Worm (Caenorhabditis elegans) whole organism, L1 larva: Measurements from ENCODE around the gene fbxc-12.

Experiments
- C16A3.4 ChIP-seq: fragments of 150-350 bp; optimal IDR thresholded peaks from 2 replicates; lab custom pipeline; 2014; ENCODE audit warnings: missing biosample characterization, missing genetic modification characterization
- C34B4.2 ChIP-seq: sonication (generic microtip); optimal IDR thresholded peaks from 2 replicates; lab custom pipeline; 2017; ENCODE audit warnings: mild to moderate bottlenecking, missing genetic modification characterization, missing compliant biosample characterization
- F16B12.6 ChIP-seq: fragments of 150-350 bp; optimal IDR thresholded peaks from 2 replicates; lab custom pipeline; 2014; ENCODE audit warnings: missing biosample characterization, missing genetic modification characterization
- Y116A8C.19 ChIP-seq: sonication (generic microtip); optimal IDR thresholded peaks from 2 replicates; lab custom pipeline; 2016; ENCODE audit warnings: missing compliant biosample characterization, missing genetic modification characterization, borderline replicate concordance
- aly-2 ChIP-seq: fragments of 150-350 bp; optimal IDR thresholded peaks from 2 replicates; lab custom pipeline; 2014; ENCODE audit warnings: missing biosample characterization, missing genetic modification characterization
- ama-1 ChIP-seq: fragments of 150-350 bp; optimal IDR thresholded peaks from 2 replicates; lab custom pipeline; 2014
- ceh-8 ChIP-seq: fragments of 200-800 bp; sonication (Bioruptor generic); optimal IDR thresholded peaks from 2 replicates; lab custom pipeline; 2018; ENCODE audit warnings: mild to moderate bottlenecking, missing genetic modification characterization, moderate library complexity, missing compliant biosample characterization
- ceh-82 ChIP-seq, 3 experiments: fragments of 150-350 bp in 1 of 3; sonication (generic microtip) in 2 of 3; optimal IDR thresholded peaks; 2 replicates each; lab custom pipeline; 2014 to 2017; ENCODE audit warnings: missing biosample characterization in 3 of 3, missing genetic modification characterization in 3 of 3
- ceh-88 ChIP-seq: fragments of 200-800 bp; sonication (Bioruptor generic); IDR thresholded peaks from 2 replicates; pipeline ENCODE4 v1.3.6; 2022; ENCODE audit warnings: missing genetic modification characterization, missing compliant biosample characterization
- ces-1 ChIP-seq: fragments of 150-350 bp; optimal IDR thresholded peaks from 2 replicates; lab custom pipeline; 2014; ENCODE audit warnings: missing biosample characterization, missing genetic modification reagents, missing genetic modification characterization
- dpl-1 ChIP-seq, 3 experiments: fragments of 150-350 bp in 2 of 3; sonication (generic microtip) in 1 of 3; optimal IDR thresholded peaks; 2 replicates each; lab custom pipeline; 2014 to 2017; ENCODE audit warnings: missing biosample characterization in 3 of 3, missing genetic modification characterization in 3 of 3, missing genetic modification reagents in 3 of 3
- efl-1 ChIP-seq, 4 experiments: fragments of 150-350 bp; optimal IDR thresholded peaks in 3 of 4; peaks in 1 of 4; 1 replicate in 1 of 4; 2 replicates in 3 of 4; lab custom pipeline; 2014; ENCODE audit warnings: missing biosample characterization in 2 of 4, missing genetic modification characterization in 2 of 4, missing genetic modification reagents in 2 of 4
- efl-3 ChIP-seq: fragments of 200-800 bp; sonication (Bioruptor generic); optimal IDR thresholded peaks from 2 replicates; lab custom pipeline; 2018; ENCODE audit warnings: mild to moderate bottlenecking, missing genetic modification characterization, missing compliant biosample characterization
- elt-2 ChIP-seq: sonication (generic microtip); optimal IDR thresholded peaks from 2 replicates; lab custom pipeline; 2016; ENCODE audit warnings: missing genetic modification characterization, mild to moderate bottlenecking, inconsistent platforms, missing compliant biosample characterization, missing genetic modification reagents
- ets-5 ChIP-seq: fragments of 200-800 bp; sonication (Bioruptor generic); IDR thresholded peaks from 2 replicates; pipeline ENCODE4 v1.3.6; 2022; ENCODE audit warnings: missing genetic modification characterization, missing compliant biosample characterization
- hlh-4 ChIP-seq: sonication (generic microtip); optimal IDR thresholded peaks from 2 replicates; lab custom pipeline; 2016; ENCODE audit warnings: mild to moderate bottlenecking, missing genetic modification characterization, missing compliant biosample characterization
- hpl-2 ChIP-seq: fragments of 150-350 bp; optimal IDR thresholded peaks from 2 replicates; lab custom pipeline; 2014; ENCODE audit warnings: missing biosample characterization, missing genetic modification reagents, missing genetic modification characterization
- irx-1 ChIP-seq: sonication (generic microtip); optimal IDR thresholded peaks from 2 replicates; lab custom pipeline; 2016; ENCODE audit warnings: missing genetic modification characterization, missing compliant biosample characterization
- jun-1 ChIP-seq: fragments of 150-350 bp; optimal IDR thresholded peaks from 2 replicates; lab custom pipeline; 2014; ENCODE audit warnings: missing biosample characterization, missing genetic modification reagents, missing genetic modification characterization
- lin-14 ChIP-seq: fragments of 200-800 bp; sonication (Bioruptor generic); optimal IDR thresholded peaks from 2 replicates; lab custom pipeline; 2018; ENCODE audit warnings: mild to moderate bottlenecking, missing genetic modification characterization, moderate library complexity, missing compliant biosample characterization
- lin-35 ChIP-seq, 2 experiments: fragments of 150-350 bp; optimal IDR thresholded peaks; 2 replicates each; lab custom pipeline; 2014; ENCODE audit warnings: missing biosample characterization in 2 of 2, missing genetic modification characterization in 2 of 2, missing genetic modification reagents in 2 of 2
- lin-39 ChIP-seq: fragments of 150-350 bp; optimal IDR thresholded peaks from 2 replicates; lab custom pipeline; 2014; ENCODE audit warnings: missing biosample characterization, missing genetic modification reagents, missing genetic modification characterization
- lir-3 ChIP-seq: sonication (generic microtip); optimal IDR thresholded peaks from 2 replicates; lab custom pipeline; 2016; ENCODE audit warnings: mild to moderate bottlenecking, missing genetic modification characterization, moderate library complexity, missing compliant biosample characterization; ENCODE audit not compliant: poor library complexity
- lsy-2 ChIP-seq, 2 experiments: fragments of 150-350 bp; optimal IDR thresholded peaks; 2 replicates each; lab custom pipeline; 2014; ENCODE audit warnings: missing biosample characterization in 2 of 2, missing genetic modification characterization in 2 of 2
- mab-9 ChIP-seq: fragments of 200-800 bp; sonication (Bioruptor generic); IDR thresholded peaks from 2 replicates; pipeline ENCODE4 v1.3.6; 2022; ENCODE audit warnings: missing genetic modification reagents, missing genetic modification characterization, missing compliant biosample characterization
- mdl-1 ChIP-seq, 2 experiments: fragments of 150-350 bp; optimal IDR thresholded peaks; 2 replicates each; lab custom pipeline; 2014 to 2017; ENCODE audit warnings: missing biosample characterization in 2 of 2, missing genetic modification characterization in 2 of 2, inconsistent platforms in 1 of 2
- mef-2 ChIP-seq: fragments of 150-350 bp; optimal IDR thresholded peaks from 2 replicates; lab custom pipeline; 2014; ENCODE audit warnings: missing biosample characterization, missing genetic modification characterization
- nhr-11 ChIP-seq: fragments of 150-350 bp; optimal IDR thresholded peaks from 2 replicates; lab custom pipeline; 2014; ENCODE audit warnings: missing biosample characterization, missing genetic modification characterization
- nhr-12 ChIP-seq: sonication (generic microtip); optimal IDR thresholded peaks from 2 replicates; lab custom pipeline; 2017; ENCODE audit warnings: missing biosample characterization, missing genetic modification characterization
- nhr-20 ChIP-seq: sonication (generic microtip); optimal IDR thresholded peaks from 2 replicates; lab custom pipeline; 2016; ENCODE audit warnings: mild to moderate bottlenecking, missing genetic modification characterization, missing compliant biosample characterization
- nhr-237 ChIP-seq: fragments of 150-350 bp; optimal IDR thresholded peaks from 2 replicates; lab custom pipeline; 2014; ENCODE audit warnings: missing biosample characterization, missing genetic modification characterization
- nhr-47 ChIP-seq: sonication (generic microtip); optimal IDR thresholded peaks from 2 replicates; lab custom pipeline; 2016; ENCODE audit warnings: mild to moderate bottlenecking, missing genetic modification characterization, moderate library complexity, missing compliant biosample characterization
- nhr-71 ChIP-seq: sonication (generic microtip); optimal IDR thresholded peaks from 2 replicates; lab custom pipeline; 2016; ENCODE audit warnings: mild to moderate bottlenecking, missing genetic modification characterization, moderate library complexity, missing compliant biosample characterization
- nhr-84 ChIP-seq: sonication (generic microtip); optimal IDR thresholded peaks from 2 replicates; lab custom pipeline; 2017; ENCODE audit warnings: missing biosample characterization, missing genetic modification characterization
- nhr-90 ChIP-seq: sonication (generic microtip); optimal IDR thresholded peaks from 2 replicates; lab custom pipeline; 2016; ENCODE audit warnings: mild to moderate bottlenecking, missing genetic modification characterization, missing compliant biosample characterization; ENCODE audit not compliant: poor library complexity
- pag-3 ChIP-seq: sonication (generic microtip); optimal IDR thresholded peaks from 2 replicates; lab custom pipeline; 2017; ENCODE audit warnings: missing genetic modification characterization, mild to moderate bottlenecking, missing compliant biosample characterization, antibody characterized with exemption, borderline replicate concordance; ENCODE audit not compliant: insufficient read depth
- pax-3 ChIP-seq: fragments of 200-800 bp; sonication (Bioruptor generic); optimal IDR thresholded peaks from 2 replicates; lab custom pipeline; 2018; ENCODE audit warnings: mild to moderate bottlenecking, missing genetic modification characterization, moderate library complexity, missing compliant biosample characterization
- pqm-1 ChIP-seq: sonication (generic microtip); optimal IDR thresholded peaks from 3 replicates; lab custom pipeline; 2017; ENCODE audit warnings: missing biosample characterization, missing genetic modification characterization
- snpc-4 ChIP-seq: fragments of 150-350 bp; optimal IDR thresholded peaks from 2 replicates; lab custom pipeline; 2014; ENCODE audit warnings: missing biosample characterization, missing genetic modification characterization
- snu-23 ChIP-seq: sonication (generic microtip); optimal IDR thresholded peaks from 2 replicates; lab custom pipeline; 2016; ENCODE audit warnings: missing genetic modification characterization, missing compliant biosample characterization
- sup-37 ChIP-seq: fragments of 200-800 bp; sonication (Bioruptor generic); optimal IDR thresholded peaks from 2 replicates; lab custom pipeline; 2018; ENCODE audit warnings: mild to moderate bottlenecking, missing genetic modification characterization, missing compliant biosample characterization
- swsn-7 ChIP-seq: sonication (generic microtip); optimal IDR thresholded peaks from 2 replicates; lab custom pipeline; 2016; ENCODE audit warnings: missing genetic modification characterization, missing compliant biosample characterization
- tbx-2 ChIP-seq: sonication (generic microtip); optimal IDR thresholded peaks from 2 replicates; lab custom pipeline; 2016; ENCODE audit warnings: missing genetic modification characterization, missing compliant biosample characterization
- tlp-1 ChIP-seq: fragments of 150-350 bp; optimal IDR thresholded peaks from 2 replicates; lab custom pipeline; 2014; ENCODE audit warnings: missing biosample characterization, missing genetic modification characterization
- unc-130 ChIP-seq: fragments of 150-350 bp; optimal IDR thresholded peaks from 2 replicates; lab custom pipeline; 2017; ENCODE audit warnings: missing biosample characterization, missing genetic modification characterization, inconsistent platforms
- unc-86 ChIP-seq: sonication (generic microtip); optimal IDR thresholded peaks from 2 replicates; lab custom pipeline; 2016; ENCODE audit warnings: missing genetic modification characterization, missing compliant biosample characterization
- vab-15 ChIP-seq: sonication (generic microtip); optimal IDR thresholded peaks from 2 replicates; lab custom pipeline; 2017; ENCODE audit warnings: missing genotype, mild to moderate bottlenecking, missing genetic modification characterization, missing compliant biosample characterization
- zag-1 ChIP-seq: fragments of 150-350 bp; optimal IDR thresholded peaks from 2 replicates; lab custom pipeline; 2014; ENCODE audit warnings: missing biosample characterization, missing genetic modification characterization
- zip-4 ChIP-seq: fragments of 200-800 bp; sonication (Bioruptor generic); optimal IDR thresholded peaks from 2 replicates; lab custom pipeline; 2018; ENCODE audit warnings: mild to moderate bottlenecking, missing genetic modification characterization, moderate library complexity, missing compliant biosample characterization

The fbxc-12 gene

ce11 chrIV:860810-861209 is 44.3 kb upstream of the fbxc-12 start:
- TF ChIP-seq nhr-71 (tag; lab: Kevin White, UChicago) (no peak), tlp-1 (tag; lab: Kevin White, UChicago) (no peak), Y116A8C.19 (tag; lab: Kevin White, UChicago) (no peak), zag-1 (tag; lab: Kevin White, UChicago) (no peak), pax-3 (tag; lab: Kevin White, UChicago) (no peak), pqm-1 (tag; lab: Kevin White, UChicago) (no peak), ets-5 (GFP tag; lab: Robert Waterston, UW) (no peak), irx-1 (no peak), lin-39 (tag; lab: Kevin White, UChicago) (no peak), swsn-7 (no peak), lin-35 (GFP tag; optimal IDR thresholded peaks at IDR 0.05; lab: Kevin White, UChicago) (no peak), vab-15 (tag; lab: Kevin White, UChicago) (no peak), mef-2 (tag; lab: Kevin White, UChicago) (no peak), nhr-237 (no peak), ceh-88 (GFP tag; lab: Robert Waterston, UW) (no peak), efl-3 (GFP tag; lab: Kevin White, UChicago) (no peak), mdl-1 (tag; optimal IDR thresholded peaks at IDR 0.05; lab: Kevin White, UChicago) (no peak), unc-130 (tag; lab: Kevin White, UChicago) (no peak), ceh-8 (GFP tag; lab: Kevin White, UChicago) (no peak)

DNA sequence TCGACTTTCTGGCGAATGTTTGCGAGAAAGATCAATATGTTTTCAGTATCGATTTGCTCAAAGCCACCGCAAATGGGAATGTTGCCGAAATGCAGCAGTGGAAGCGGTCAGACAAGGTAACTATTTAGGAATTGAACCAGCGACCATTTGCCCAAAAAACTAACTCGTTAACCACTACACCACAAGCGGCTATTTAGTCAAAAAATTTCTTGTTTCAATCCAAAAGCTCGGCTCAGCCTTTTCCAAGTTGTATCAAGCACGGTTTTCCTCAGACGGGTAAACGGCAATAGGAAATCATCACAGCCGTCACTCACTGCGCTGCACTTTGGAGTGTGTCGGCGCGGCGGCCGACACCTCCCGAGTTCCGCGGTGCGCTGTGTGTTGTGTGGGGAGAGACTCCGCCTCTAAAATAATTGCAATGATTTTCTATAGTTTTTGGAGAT is 38.2 kb upstream of the fbxc-12 start:
- TF ChIP-seq hlh-4 (no peak), snu-23 (GFP tag; lab: Kevin White, UChicago) (peak; percentile 88), pag-3 (tag; lab: Kevin White, UChicago) (peak; percentile 29), vab-15 (tag; lab: Kevin White, UChicago) (no peak), unc-130 (tag; lab: Kevin White, UChicago) (peak; percentile 40), nhr-90 (tag; lab: Kevin White, UChicago) (peak; percentile 95), lin-39 (tag; lab: Kevin White, UChicago) (peak; percentile 68), mef-2 (tag; lab: Kevin White, UChicago) (no peak), nhr-12 (no peak), C16A3.4 (tag; lab: Kevin White, UChicago) (peak; percentile 10), snpc-4 (tag; lab: Kevin White, UChicago) (peak; percentile 99), nhr-20 (tag; lab: Kevin White, UChicago) (peak; percentile 82), hpl-2 (GFP tag; lab: Kevin White, UChicago) (peak; percentile 78), lin-14 (GFP tag; lab: Kevin White, UChicago) (peak; percentile 77), tlp-1 (tag; lab: Kevin White, UChicago) (no peak), irx-1 (peak; percentile 65), ceh-82 (tag; optimal IDR thresholded peaks at IDR 0.05; lab: Kevin White, UChicago) (peak; percentile 63 to 76 (median 66)), nhr-84 (no peak), F16B12.6 (tag; lab: Kevin White, UChicago) (no peak), lsy-2 (tag; optimal IDR thresholded peaks at IDR 0.05; lab: Kevin White, UChicago) (peak; percentile 59 to 70), mab-9 (no peak), elt-2 (tag; lab: Kevin White, UChicago) (peak; percentile 75), mdl-1 (tag; optimal IDR thresholded peaks at IDR 0.05; lab: Kevin White, UChicago) (peak in 1 of 2 experiments; percentile 65), aly-2 (tag; lab: Kevin White, UChicago) (peak; percentile 53), tbx-2 (tag; lab: Kevin White, UChicago) (peak; percentile 68), pqm-1 (tag; lab: Kevin White, UChicago) (no peak), unc-86 (tag; lab: Kevin White, UChicago) (peak; percentile 44), nhr-47 (tag; lab: Kevin White, UChicago) (peak; percentile 92), efl-1 (optimal IDR thresholded peaks at IDR 0.05; lab: Kevin White, UChicago) (peak; percentile 78 to 82), efl-1 (GFP tag; optimal IDR thresholded peaks at IDR 0.05 in 1 of 2; lab: Kevin White, UChicago) (peak; percentile 69 to 98), swsn-7 (peak; percentile 86), zip-4 (peak; percentile 58), C34B4.2 (no peak), ama-1 (lab: Kevin White, UChicago) (peak; percentile 94), nhr-11 (tag; lab: Kevin White, UChicago) (peak; percentile 54), dpl-1 (GFP tag; optimal IDR thresholded peaks at IDR 0.05; lab: Kevin White, UChicago) (peak; percentile 65 to 75 (median 72)), sup-37 (peak; percentile 80), jun-1 (peak; percentile 59), lir-3 (tag; lab: Kevin White, UChicago) (no peak), ces-1 (no peak)
